Fruit fly (Drosophila melanogaster) Kc167 (cell line): Measurements from ENCODE around the gene Ns1.

Experiments used
- Myc ChIP-seq: fragments of >200 bp; optimal IDR thresholded peaks from 2 replicates; lab custom pipeline; 2017; ENCODE audit warnings: missing external identifiers
- Sin3A ChIP-seq: fragments of >200 bp; optimal IDR thresholded peaks from 2 replicates; lab custom pipeline; 2018; ENCODE audit warnings: missing external identifiers
- insv ChIP-seq: fragments of >200 bp; optimal IDR thresholded peaks from 3 replicates; lab custom pipeline; 2018; ENCODE audit warnings: missing external identifiers
- psq ChIP-seq: fragments of >200 bp; optimal IDR thresholded peaks from 2 replicates; lab custom pipeline; 2017; ENCODE audit warnings: missing external identifiers

DNA sequence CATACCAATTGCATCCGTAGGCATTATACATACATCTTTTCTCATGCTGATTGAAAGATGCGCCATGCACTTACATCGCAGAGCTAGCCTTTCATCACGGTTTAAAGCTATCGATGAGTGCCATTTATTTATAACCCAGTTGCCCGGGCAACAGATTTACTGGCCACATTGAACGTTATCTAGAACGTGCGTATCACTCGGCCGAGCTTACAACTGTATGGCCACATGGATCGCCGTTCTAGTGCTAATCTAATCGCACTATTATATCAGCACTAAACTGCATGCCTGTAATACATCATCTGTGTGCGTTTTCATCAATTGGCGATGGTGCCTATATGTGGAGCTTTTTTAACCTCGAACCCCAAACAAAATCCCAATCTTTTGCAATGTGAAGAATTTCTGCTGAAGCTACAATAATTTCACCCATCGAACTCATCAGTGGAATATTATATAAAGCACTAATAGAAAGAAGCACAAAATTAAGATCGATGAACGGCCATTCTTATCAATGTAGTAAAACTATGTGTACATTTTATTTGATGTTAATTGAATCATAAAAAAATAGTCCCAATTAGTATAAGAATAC is 11.6 kb downstream of the Ns1 start:
- no peak for TF ChIP-seq Myc (lab: Kevin White, UChicago)
- no peak for TF ChIP-seq psq (lab: Kevin White, UChicago)
- no peak for TF ChIP-seq Sin3A (lab: Kevin White, UChicago)
- no peak for TF ChIP-seq insv
